Worm (Caenorhabditis elegans) whole organism, L4 larva: ENCODE results near the gene Y54G2A.15.

Experiments used
- ces-1 ChIP-seq: fragments of 150-350 bp; sonication (generic microtip); optimal IDR thresholded peaks from 4 replicates; lab custom pipeline; 2014; ENCODE audit warnings: missing biosample characterization, missing genetic modification reagents, missing genetic modification characterization
- fkh-10 ChIP-seq: fragments of 150-350 bp; optimal IDR thresholded peaks from 2 replicates; lab custom pipeline; 2014; ENCODE audit warnings: missing biosample characterization, missing genetic modification reagents, missing genetic modification characterization
- hmg-1.1 ChIP-seq: fragments of 200-800 bp; sonication (Bioruptor generic); IDR thresholded peaks from 2 replicates; pipeline ENCODE4 v1.3.6; 2022; ENCODE audit warnings: missing genetic modification reagents, missing genetic modification characterization, missing compliant biosample characterization
- madf-5 ChIP-seq, 2 experiments: fragments of 200-800 bp; sonication (Bioruptor generic); IDR thresholded peaks; 2 replicates each; pipeline ENCODE4 v1.3.6; 2022; ENCODE audit warnings: missing compliant biosample characterization in 2 of 2, missing genetic modification characterization in 2 of 2
- unc-39 ChIP-seq: sonication (generic microtip); optimal IDR thresholded peaks from 2 replicates; lab custom pipeline; 2017; ENCODE audit warnings: missing biosample characterization, missing genetic modification characterization
- ztf-11 ChIP-seq: fragments of 150-350 bp; optimal IDR thresholded peaks from 2 replicates; lab custom pipeline; 2014; ENCODE audit warnings: missing biosample characterization, missing genetic modification characterization

DNA sequence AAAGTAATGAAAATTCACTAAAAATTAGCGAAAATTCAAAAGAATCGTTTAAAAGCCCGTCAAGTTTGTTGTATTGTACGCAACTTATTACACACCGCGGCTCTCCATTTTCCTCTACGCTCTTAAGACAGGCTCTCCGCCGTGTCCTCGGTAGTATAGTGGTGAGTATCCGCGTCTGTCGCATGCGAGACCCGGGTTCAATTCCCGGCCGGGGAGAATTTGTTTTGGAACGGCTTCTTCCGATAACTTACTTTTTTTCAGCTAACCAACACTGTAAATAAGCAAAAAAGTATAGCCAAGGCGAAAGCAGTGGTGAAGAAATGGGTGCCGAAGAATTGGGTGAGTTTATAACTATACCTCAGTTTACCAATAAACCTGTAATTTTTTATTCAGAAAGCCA lies 41.6 kb downstream of the Y54G2A.15 start:
- TF ChIP-seq fkh-10 (GFP tag; lab: Kevin White, UChicago), result no peak
- no peak for TF ChIP-seq ztf-11 (tag; lab: Kevin White, UChicago)
- peak; percentile 51; the same call in 1 of the 2 replicates for TF ChIP-seq hmg-1.1
- no peak for TF ChIP-seq ces-1 (GFP tag; lab: Kevin White, UChicago)
- no peak for TF ChIP-seq unc-39
- 0 out of 4 replicates have a peak, but pooled peaks of 1 of the 2 experiments have one; percentile 51 for TF ChIP-seq madf-5 (GFP tag; IDR thresholded peaks at IDR 0.05; lab: Robert Waterston, UW)
